Worm (Caenorhabditis elegans) whole organism, late embryonic: ENCODE data around the gene C25H3.16.

Source experiments
- F13H6.1 ChIP-seq: sonication (generic microtip); optimal IDR thresholded peaks from 2 replicates; lab custom pipeline; 2016; ENCODE audit warnings: missing genetic modification characterization, missing compliant biosample characterization
- ama-1 ChIP-seq: fragments of 150-350 bp; optimal IDR thresholded peaks from 2 replicates; lab custom pipeline; 2014
- ceh-19 ChIP-seq: fragments of 200-800 bp; sonication (Bioruptor generic); optimal IDR thresholded peaks from 2 replicates; lab custom pipeline; 2018; ENCODE audit warnings: mild to moderate bottlenecking, missing genetic modification characterization, missing compliant biosample characterization
- ceh-6 ChIP-seq: fragments of 200-800 bp; sonication (Bioruptor generic); optimal IDR thresholded peaks from 2 replicates; lab custom pipeline; 2018; ENCODE audit warnings: mild to moderate bottlenecking, missing genetic modification characterization, missing compliant biosample characterization
- elt-4 ChIP-seq: sonication (generic microtip); optimal IDR thresholded peaks from 2 replicates; lab custom pipeline; 2016; ENCODE audit warnings: missing genetic modification characterization, missing compliant biosample characterization
- fax-1 ChIP-seq: sonication (generic microtip); optimal IDR thresholded peaks from 2 replicates; lab custom pipeline; 2016; ENCODE audit warnings: missing genotype, missing genetic modification characterization, missing compliant biosample characterization
- hlh-30 ChIP-seq: sonication (generic microtip); optimal IDR thresholded peaks from 2 replicates; lab custom pipeline; 2017; ENCODE audit warnings: antibody characterized with exemption, missing genetic modification characterization, missing compliant biosample characterization; ENCODE audit not compliant: insufficient read depth
- syd-9 ChIP-seq: sonication (generic microtip); optimal IDR thresholded peaks from 2 replicates; lab custom pipeline; 2016; ENCODE audit warnings: mild to moderate bottlenecking, missing genetic modification characterization, moderate library complexity, missing compliant biosample characterization
- tbx-7 ChIP-seq: sonication (generic microtip); optimal IDR thresholded peaks from 2 replicates; lab custom pipeline; 2016; ENCODE audit warnings: missing genotype, missing genetic modification characterization, missing compliant biosample characterization

DNA sequence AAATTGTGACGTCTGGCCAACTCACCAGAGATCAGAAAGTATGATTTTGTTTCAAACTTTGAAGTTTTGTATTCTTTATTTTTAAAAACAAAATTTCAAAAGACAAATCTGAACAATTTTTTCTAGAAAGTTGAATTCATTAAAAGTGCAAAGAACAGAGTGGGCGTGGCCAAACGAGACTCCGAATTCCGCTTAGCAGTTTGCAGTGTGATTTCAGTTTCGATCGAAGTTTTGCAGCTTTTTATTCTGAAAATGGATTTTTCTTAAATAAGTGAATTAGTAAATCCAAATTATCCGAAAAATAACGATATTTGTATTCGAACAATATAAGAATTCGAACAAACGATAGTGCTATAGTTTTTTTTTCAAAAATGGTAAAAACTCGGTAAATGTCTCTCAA is 32.6 kb upstream of the C25H3.16 start:
- TF ChIP-seq F13H6.1 (tag; lab: Kevin White, UChicago) (no peak), ceh-6 (no peak), elt-4 (no peak), syd-9 (tag; lab: Kevin White, UChicago) (no peak), tbx-7 (no peak), hlh-30 (tag; lab: Kevin White, UChicago) (no peak), fax-1 (tag; lab: Kevin White, UChicago) (no peak), ama-1 (lab: Kevin White, UChicago) (no peak), ceh-19 (GFP tag; lab: Kevin White, UChicago) (no peak)
